Worm (Caenorhabditis elegans) whole organism, mixed stage, embryonic: ENCODE data around the gene citk-1.

ENCODE experiments used
- blmp-1 ChIP-seq: fragments of 150-350 bp; optimal IDR thresholded peaks from 2 replicates; lab custom pipeline; 2014; ENCODE audit warnings: missing biosample characterization, missing genetic modification characterization
- ceh-43 ChIP-seq: fragments of 200-800 bp; sonication (Bioruptor generic); optimal IDR thresholded peaks from 2 replicates; lab custom pipeline; 2018; ENCODE audit warnings: mild to moderate bottlenecking, missing genetic modification characterization, moderate library complexity, missing compliant biosample characterization
- ces-1 ChIP-seq: fragments of 150-350 bp; optimal IDR thresholded peaks from 2 replicates; lab custom pipeline; 2014; ENCODE audit warnings: missing biosample characterization, missing genetic modification reagents, missing genetic modification characterization
- mab-5 ChIP-seq: fragments of 150-350 bp; optimal IDR thresholded peaks from 2 replicates; lab custom pipeline; 2014; ENCODE audit warnings: missing biosample characterization, missing genetic modification characterization
- mep-1 ChIP-seq: fragments of 150-350 bp; optimal IDR thresholded peaks from 2 replicates; lab custom pipeline; 2017; ENCODE audit warnings: missing biosample characterization, missing genetic modification reagents, missing genetic modification characterization, inconsistent platforms
- nhr-12 ChIP-seq: fragments of 150-350 bp; optimal IDR thresholded peaks from 2 replicates; lab custom pipeline; 2014; ENCODE audit warnings: missing biosample characterization, missing genetic modification characterization
- nhr-2 ChIP-seq: fragments of 150-350 bp; optimal IDR thresholded peaks from 2 replicates; lab custom pipeline; 2014; ENCODE audit warnings: missing biosample characterization, missing genetic modification characterization
- nhr-28 ChIP-seq: fragments of 150-350 bp; optimal IDR thresholded peaks from 2 replicates; lab custom pipeline; 2014; ENCODE audit warnings: missing biosample characterization, missing genetic modification characterization
- nhr-76 ChIP-seq: sonication (generic microtip); optimal IDR thresholded peaks from 2 replicates; lab custom pipeline; 2017; ENCODE audit warnings: missing biosample characterization, missing genetic modification characterization
- pha-4 ChIP-seq: fragments of 150-350 bp; optimal IDR thresholded peaks from 2 replicates; lab custom pipeline; 2018; ENCODE audit warnings: missing biosample characterization, missing genetic modification reagents, missing genetic modification characterization
- snpc-4 ChIP-seq: fragments of 150-350 bp; optimal IDR thresholded peaks from 2 replicates; lab custom pipeline; 2014; ENCODE audit warnings: missing biosample characterization, missing genetic modification characterization
- unc-62 ChIP-seq: fragments of 150-350 bp; optimal IDR thresholded peaks from 2 replicates; lab custom pipeline; 2014; ENCODE audit warnings: missing biosample characterization, missing genetic modification reagents, missing genetic modification characterization

DNA sequence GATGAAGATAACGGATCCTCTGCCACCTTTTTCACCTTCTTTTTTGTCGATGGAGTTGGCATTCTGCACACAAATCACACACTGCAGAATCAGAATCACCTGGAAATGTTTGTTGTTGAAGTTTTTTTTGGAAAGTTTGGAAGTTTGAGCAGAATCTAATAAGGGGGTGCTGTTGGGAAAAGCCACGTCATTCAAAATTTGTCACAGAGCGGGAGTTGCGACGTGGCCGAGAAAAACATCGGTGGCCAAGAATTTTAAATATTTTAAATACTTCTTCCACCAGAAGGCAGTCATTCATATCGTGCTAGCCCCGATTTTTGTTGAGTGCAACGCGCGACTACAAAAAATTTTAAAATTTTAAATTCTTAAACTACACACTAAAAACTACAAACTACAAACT is 53.6 kb downstream of the citk-1 start, which contains the start of gene rpi-1:
- TF ChIP-seq pha-4 (no peak), nhr-12 (tag; lab: Kevin White, UChicago) (no peak), nhr-76 (tag; lab: Kevin White, UChicago) (no peak), nhr-28 (no peak), nhr-2 (tag; lab: Kevin White, UChicago) (no peak), snpc-4 (tag; lab: Kevin White, UChicago) (no peak), blmp-1 (tag; lab: Kevin White, UChicago) (no peak), mep-1 (no peak), ces-1 (no peak), mab-5 (tag; lab: Kevin White, UChicago) (no peak), unc-62 (GFP tag; lab: Kevin White, UChicago) (no peak), ceh-43 (GFP tag; lab: Kevin White, UChicago) (no peak)
